Worm (Caenorhabditis elegans): ENCODE data around the gene allo-1.
A peak's percentile ranks its signal among the peaks of the same experiment; 100 is the strongest.

The allo-1 gene

DNA sequence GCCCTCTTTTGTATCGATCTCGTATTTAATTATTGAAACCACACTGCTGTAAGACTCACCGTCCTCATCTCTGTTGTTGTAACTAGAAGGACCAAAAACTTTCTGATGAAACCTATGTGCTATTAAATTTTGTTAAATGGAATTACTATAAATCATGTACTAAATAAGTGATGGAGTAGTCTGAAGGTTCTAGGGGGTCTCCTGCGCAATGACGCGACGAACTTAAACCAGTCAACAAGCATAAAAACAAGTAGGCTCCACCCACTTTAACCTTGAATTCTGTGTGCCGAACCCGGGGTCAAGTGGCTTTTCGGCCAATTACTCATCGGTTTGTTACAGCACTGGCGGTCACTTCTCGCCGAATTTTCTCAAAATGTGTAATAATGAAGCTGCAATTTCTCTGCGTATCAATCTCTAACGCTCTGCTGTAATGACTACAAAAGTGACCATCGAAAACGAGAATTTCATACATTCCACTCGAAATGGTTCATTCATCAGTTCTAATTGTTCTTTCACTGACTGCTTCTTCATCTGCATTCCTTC lies 40.2 kb upstream of the allo-1 start, which contains the start of gene grl-21:
Gene grl-21 (plus strand): TSS at position 464 of the 543 bp plus-strand sequence.
- TF ChIP-seq pqm-1 (tag; optimal IDR thresholded peaks at IDR 0.05): no peak
- no peak for TF ChIP-seq dsc-1 (tag; optimal IDR thresholded peaks at IDR 0.05)
- no peak for TF ChIP-seq efl-3 (GFP tag; optimal IDR thresholded peaks at IDR 0.05)
- TF ChIP-seq nhr-76 (tag; optimal IDR thresholded peaks at IDR 0.05): no peak
- TF ChIP-seq tbx-2 (tag; optimal IDR thresholded peaks at IDR 0.05): no peak
- no peak for TF ChIP-seq ceh-88 (GFP tag; IDR thresholded peaks at IDR 0.05)
- TF ChIP-seq alr-1 (tag; optimal IDR thresholded peaks at IDR 0.05; ENCODE audit: borderline replicate concordance): no peak
- no peak for TF ChIP-seq sup-37 (GFP tag; optimal IDR thresholded peaks at IDR 0.05)
- no peak for TF ChIP-seq aha-1 (tag; optimal IDR thresholded peaks at IDR 0.05)
- TF ChIP-seq nhr-20 (tag; optimal IDR thresholded peaks at IDR 0.05): no peak
- no peak for TF ChIP-seq fkh-10 (GFP tag; optimal IDR thresholded peaks at IDR 0.05)
- no peak for TF ChIP-seq dpl-1 (GFP tag; optimal IDR thresholded peaks at IDR 0.05)
- TF ChIP-seq snpc-4 (tag; optimal IDR thresholded peaks at IDR 0.05): no peak
- no peak for TF ChIP-seq lin-15B (tag; optimal IDR thresholded peaks at IDR 0.05)
- no peak for TF ChIP-seq elt-2 (tag; optimal IDR thresholded peaks at IDR 0.05)
- TF ChIP-seq pax-3 (tag; optimal IDR thresholded peaks at IDR 0.05): no peak
- TF ChIP-seq skn-1 (tag; optimal IDR thresholded peaks at IDR 0.05): no peak
- TF ChIP-seq ama-1 (optimal IDR thresholded peaks at IDR 0.05): no peak
- no peak for TF ChIP-seq lin-39 (tag; optimal IDR thresholded peaks at IDR 0.05)
- TF ChIP-seq ceh-8 (GFP tag; optimal IDR thresholded peaks at IDR 0.05): no peak

DNA sequence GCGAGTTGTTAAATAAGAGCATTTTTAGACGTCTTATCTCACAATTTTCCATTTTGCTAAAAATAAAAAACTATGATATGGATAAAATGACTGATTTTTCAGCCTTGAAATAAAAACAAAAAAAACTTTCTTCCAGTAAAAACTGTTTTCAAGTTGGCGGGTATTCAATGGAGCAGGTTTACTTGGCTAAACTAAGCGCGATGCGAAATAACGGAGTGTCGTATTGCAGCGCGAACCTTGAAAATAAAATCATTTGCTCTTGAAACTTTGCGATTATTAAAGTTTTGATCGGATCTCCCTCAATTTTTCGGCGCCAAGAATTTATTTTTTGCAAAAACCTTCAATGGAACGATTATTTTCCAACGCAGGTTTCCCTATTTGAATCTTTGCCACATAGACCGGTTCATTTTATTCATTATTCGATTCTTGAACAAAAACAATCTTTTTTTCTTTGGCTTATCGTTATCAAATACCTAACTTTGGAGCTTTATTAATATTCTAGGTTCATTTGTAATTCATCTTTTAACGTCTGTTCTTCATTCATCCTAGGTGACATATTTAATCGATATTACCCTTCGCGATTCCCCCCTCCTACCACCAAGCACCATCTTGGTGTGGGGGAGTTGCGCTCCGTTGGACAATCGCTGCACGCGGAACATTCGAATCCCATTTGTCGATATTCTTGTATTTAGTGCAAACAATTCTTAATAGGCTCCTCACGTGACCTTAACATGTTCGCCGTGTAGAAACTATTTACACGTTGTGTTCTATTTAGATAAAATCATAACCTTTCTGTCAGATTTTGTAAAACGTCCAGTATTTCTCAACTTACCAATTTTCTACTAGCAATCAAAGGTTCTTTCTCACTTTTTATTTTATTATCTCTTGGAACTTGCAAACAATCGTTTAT lies 37.9 kb upstream of the allo-1 start, which contains the start of the genes orc-5 and cyb-1:
Gene orc-5 (minus strand): TSS at position 62 of the 910 bp plus-strand sequence.
Gene cyb-1 (plus strand): TSS at position 690 of the 910 bp plus-strand sequence.
- TF ChIP-seq nhr-77 (tag; optimal IDR thresholded peaks at IDR 0.05) (peak; percentile 51), unc-30 (tag; optimal IDR thresholded peaks at IDR 0.05) (no peak), mep-1 (tag; optimal IDR thresholded peaks at IDR 0.05) (peak; percentile 80), skn-1 (tag; optimal IDR thresholded peaks at IDR 0.05) (peak; percentile 83), lsy-2 (tag; optimal IDR thresholded peaks at IDR 0.05) (peak; percentile 85 to 93), C04F5.9 (tag; optimal IDR thresholded peaks at IDR 0.05) (peak; percentile 33), ama-1 (optimal IDR thresholded peaks at IDR 0.05) (no peak), mef-2 (tag; optimal IDR thresholded peaks at IDR 0.05) (no peak), nhr-85 (tag) (peak; percentile 79), C34B4.2 (tag; optimal IDR thresholded peaks at IDR 0.05) (no peak), ceh-90 (tag; optimal IDR thresholded peaks at IDR 0.05) (peak; percentile 19), nhr-84 (tag; optimal IDR thresholded peaks at IDR 0.05) (no peak), sup-37 (GFP tag; optimal IDR thresholded peaks at IDR 0.05) (peak; percentile 10), irx-1 (tag; optimal IDR thresholded peaks at IDR 0.05) (peak; percentile 65), aha-1 (tag; optimal IDR thresholded peaks at IDR 0.05) (peak; percentile 10), sptf-1 (tag; optimal IDR thresholded peaks at IDR 0.05) (no peak), aly-2 (tag; optimal IDR thresholded peaks at IDR 0.05) (peak; percentile 54), nhr-237 (tag; optimal IDR thresholded peaks at IDR 0.05) (no peak), lin-14 (GFP tag; optimal IDR thresholded peaks at IDR 0.05) (peak; percentile 74), tlp-1 (tag; optimal IDR thresholded peaks at IDR 0.05) (no peak), nhr-20 (tag; optimal IDR thresholded peaks at IDR 0.05) (peak; percentile 80), snu-23 (GFP tag; optimal IDR thresholded peaks at IDR 0.05) (peak; percentile 90), nhr-71 (tag; optimal IDR thresholded peaks at IDR 0.05) (peak; percentile 90), lin-13 (GFP tag; optimal IDR thresholded peaks at IDR 0.05) (peak; percentile 82), F16B12.6 (tag; optimal IDR thresholded peaks at IDR 0.05) (peak; percentile 41), pax-3 (tag; optimal IDR thresholded peaks at IDR 0.05) (no peak), egl-13 (tag; optimal IDR thresholded peaks at IDR 0.05) (peak; percentile 20), unc-130 (tag; optimal IDR thresholded peaks at IDR 0.05) (peak; percentile 87), efl-1 (optimal IDR thresholded peaks at IDR 0.05) (peak; percentile 94 to 98), efl-1 (GFP tag; optimal IDR thresholded peaks at IDR 0.05 in 1 of 2) (peak; percentile 98 to 100), hlh-17 (GFP tag; optimal IDR thresholded peaks at IDR 0.05; ENCODE audit: borderline replicate concordance) (no peak), ztf-4 (tag; optimal IDR thresholded peaks at IDR 0.05) (no peak), mab-9 (GFP tag; IDR thresholded peaks at IDR 0.05) (no peak), xbp-1 (tag; optimal IDR thresholded peaks at IDR 0.05) (peak; percentile 86), alr-1 (tag; optimal IDR thresholded peaks at IDR 0.05; ENCODE audit: borderline replicate concordance) (no peak), unc-98 (GFP tag; IDR thresholded peaks at IDR 0.05) (no peak), unc-86 (tag; optimal IDR thresholded peaks at IDR 0.05) (peak; percentile 71), ceh-8 (GFP tag; optimal IDR thresholded peaks at IDR 0.05) (peak; percentile 3)

Data from whole organism, L1 larva.